Worm (Caenorhabditis elegans) whole organism, L1 larva: ENCODE results near the gene erd-2.1.

Experiments
- efl-3 ChIP-seq: fragments of 200-800 bp; sonication (Bioruptor generic); optimal IDR thresholded peaks from 2 replicates; lab custom pipeline; 2018; ENCODE audit warnings: mild to moderate bottlenecking, missing genetic modification characterization, missing compliant biosample characterization
- mdl-1 ChIP-seq, 2 experiments: fragments of 150-350 bp; optimal IDR thresholded peaks; 2 replicates each; lab custom pipeline; 2014 to 2017; ENCODE audit warnings: missing biosample characterization in 2 of 2, missing genetic modification characterization in 2 of 2, inconsistent platforms in 1 of 2
- nhr-11 ChIP-seq: fragments of 150-350 bp; optimal IDR thresholded peaks from 2 replicates; lab custom pipeline; 2014; ENCODE audit warnings: missing biosample characterization, missing genetic modification characterization

ce11 chrX:10182613-10183012 is 24.0 kb upstream of the erd-2.1 start:
- TF ChIP-seq mdl-1 (tag; optimal IDR thresholded peaks at IDR 0.05; lab: Kevin White, UChicago) = no peak
- no peak for TF ChIP-seq efl-3 (GFP tag; lab: Kevin White, UChicago)
- TF ChIP-seq nhr-11 (tag; lab: Kevin White, UChicago) = no peak
